ENCODE assay signal across 2 worm cellular contexts in genomic region chrX:6050078-6050477, ce11.
TF ChIP-seq lines count a peak whose summit lies in the region.

No protein-coding gene starts in this region.

TF ChIP-seq in whole organism, L1 larva, 84 proteins besides CTCF, POLR2A, EP300 and RAD21 (continued from another document):
- TF ChIP-seq rnt-1 (tag; optimal IDR thresholded peaks at IDR 0.05; lab: Kevin White, UChicago): peak; percentile 9
- peak in 1 of 2 experiments; percentile 6 for TF ChIP-seq lsy-2 (tag; optimal IDR thresholded peaks at IDR 0.05; lab: Kevin White, UChicago)
- no peak for TF ChIP-seq alr-1 (tag; optimal IDR thresholded peaks at IDR 0.05; lab: Kevin White, UChicago; ENCODE audit: borderline replicate concordance)
- peak; percentile 5 for TF ChIP-seq tbx-2 (tag; optimal IDR thresholded peaks at IDR 0.05; lab: Kevin White, UChicago)
- peak; percentile 16 for TF ChIP-seq snu-23 (GFP tag; optimal IDR thresholded peaks at IDR 0.05; lab: Kevin White, UChicago)

TF ChIP-seq in whole organism, L2 larva, 48 proteins besides CTCF, POLR2A, EP300 and RAD21 (continued from another document):
- TF ChIP-seq ceh-16 (tag; optimal IDR thresholded peaks at IDR 0.05; lab: Kevin White, UChicago) (no peak), nhr-21 (tag; optimal IDR thresholded peaks at IDR 0.05; lab: Kevin White, UChicago) (peak; percentile 37), F13H6.1 (tag; optimal IDR thresholded peaks at IDR 0.05; lab: Kevin White, UChicago) (no peak), alr-1 (tag; optimal IDR thresholded peaks at IDR 0.05; lab: Kevin White, UChicago) (no peak), mbf-1 (tag; optimal IDR thresholded peaks at IDR 0.05; lab: Kevin White, UChicago) (no peak), elt-3 (tag; optimal IDR thresholded peaks at IDR 0.05; lab: Kevin White, UChicago) (no peak), R02D3.7 (tag; optimal IDR thresholded peaks at IDR 0.05; lab: Kevin White, UChicago) (no peak), elt-1 (tag; optimal IDR thresholded peaks at IDR 0.05; lab: Kevin White, UChicago) (no peak), snpc-4 (tag; optimal IDR thresholded peaks at IDR 0.05; lab: Kevin White, UChicago) (no peak), nhr-129 (tag; optimal IDR thresholded peaks at IDR 0.05; lab: Kevin White, UChicago) (peak; percentile 45), ama-1 (optimal IDR thresholded peaks at IDR 0.05; lab: Kevin White, UChicago) (no peak), aly-2 (tag; optimal IDR thresholded peaks at IDR 0.05; lab: Kevin White, UChicago) (no peak), ZK546.5 (tag; optimal IDR thresholded peaks at IDR 0.05; lab: Kevin White, UChicago) (no peak), ztf-11 (tag; optimal IDR thresholded peaks at IDR 0.05; lab: Kevin White, UChicago) (no peak), sem-4 (tag; optimal IDR thresholded peaks at IDR 0.05; lab: Kevin White, UChicago) (no peak), sma-3 (GFP tag; optimal IDR thresholded peaks at IDR 0.05; lab: Kevin White, UChicago) (peak; percentile 38), nhr-11 (tag; optimal IDR thresholded peaks at IDR 0.05; lab: Kevin White, UChicago) (no peak), unc-62 (GFP tag; optimal IDR thresholded peaks at IDR 0.05; lab: Kevin White, UChicago) (no peak), egl-27 (tag; optimal IDR thresholded peaks at IDR 0.05; lab: Kevin White, UChicago) (no peak), fos-1 (tag; optimal IDR thresholded peaks at IDR 0.05; lab: Kevin White, UChicago) (peak; percentile 56), lin-11 (tag; optimal IDR thresholded peaks at IDR 0.05; lab: Kevin White, UChicago) (no peak), ztf-4 (tag; optimal IDR thresholded peaks at IDR 0.05; lab: Kevin White, UChicago) (no peak), unc-55 (GFP tag; optimal IDR thresholded peaks at IDR 0.05; lab: Kevin White, UChicago) (no peak), lin-13 (GFP tag; optimal IDR thresholded peaks at IDR 0.05; lab: Kevin White, UChicago) (no peak), nhr-12 (tag; optimal IDR thresholded peaks at IDR 0.05; lab: Kevin White, UChicago) (no peak), gmeb-1 (tag; optimal IDR thresholded peaks at IDR 0.05; lab: Kevin White, UChicago) (no peak), nhr-6 (tag; optimal IDR thresholded peaks at IDR 0.05; lab: Kevin White, UChicago) (no peak), lin-39 (tag; optimal IDR thresholded peaks at IDR 0.05; lab: Kevin White, UChicago) (no peak)
